Fruit fly (Drosophila melanogaster): ENCODE results near the gene srw.

Gene srw

dm6 chr3L:4310604-4311003, 27.3 kb upstream of the srw start (continued):
- TF ChIP-seq Med (GFP tag) (peak; percentile 65), CG3281 (GFP tag; optimal IDR thresholded peaks at IDR 0.05) (no peak), Blimp-1 (GFP tag; optimal IDR thresholded peaks at IDR 0.05) (no peak), CG4404 (GFP tag; IDR thresholded peaks at IDR 0.05) (no peak), CG6272 (GFP tag; IDR thresholded peaks at IDR 0.05) (no peak), eve (GFP tag; optimal IDR thresholded peaks at IDR 0.05) (peak in 1 of 2 experiments; percentile 49), gem (tag; optimal IDR thresholded peaks at IDR 0.05) (peak; percentile 22), knrl (GFP tag; IDR thresholded peaks at IDR 0.05; ENCODE audit: partially characterized antibody) (no peak), dmrt99B (tag; optimal IDR thresholded peaks at IDR 0.05) (peak; percentile 1), sens (GFP tag) (peak; percentile 61), CG10462 (GFP tag; optimal IDR thresholded peaks at IDR 0.05) (no peak), sim (GFP tag; IDR thresholded peaks at IDR 0.05) (no peak), CG13775 (GFP tag; optimal IDR thresholded peaks at IDR 0.05) (no peak)

- TF ChIP-seq CG30431 (GFP tag; optimal IDR thresholded peaks at IDR 0.05) = no peak
- TF ChIP-seq kni (GFP tag; optimal IDR thresholded peaks at IDR 0.05) = peak; percentile 86
- no peak for TF ChIP-seq Abd-B (GFP tag; optimal IDR thresholded peaks at IDR 0.05)
- no peak for TF ChIP-seq usp (GFP tag; optimal IDR thresholded peaks at IDR 0.05)
- 0 out of 2 replicates have a peak, but pooled peaks have one; percentile 3 for TF ChIP-seq bbx (GFP tag; IDR thresholded peaks at IDR 0.05; ENCODE audit: partially characterized antibody)
- TF ChIP-seq Awh (GFP tag; IDR thresholded peaks at IDR 0.05) = no peak
- TF ChIP-seq crp (GFP tag; optimal IDR thresholded peaks at IDR 0.05) = no peak
- TF ChIP-seq CG17385 (GFP tag; optimal IDR thresholded peaks at IDR 0.05) = no peak
- no peak for TF ChIP-seq Jarid2 (GFP tag; optimal IDR thresholded peaks at IDR 0.05)
- TF ChIP-seq GATAe (GFP tag; conservative IDR thresholded peaks at IDR 0.05) = no peak
- TF ChIP-seq CG12769 (tag; optimal IDR thresholded peaks at IDR 0.05) = peak; percentile 9
- TF ChIP-seq Blimp-1 (GFP tag; optimal IDR thresholded peaks at IDR 0.05) = peak; percentile 78
- no peak for TF ChIP-seq NC2α (GFP tag; optimal IDR thresholded peaks at IDR 0.05)
- peak; percentile 68 for TF ChIP-seq oc (tag; optimal IDR thresholded peaks at IDR 0.05)
- TF ChIP-seq CG4360 (GFP tag; IDR thresholded peaks at IDR 0.05) = no peak
- TF ChIP-seq CG5953 (GFP tag; IDR thresholded peaks at IDR 0.05) = no peak
- no peak for TF ChIP-seq twi (tag; optimal IDR thresholded peaks at IDR 0.05)
- TF ChIP-seq CG7987 (GFP tag; optimal IDR thresholded peaks at IDR 0.05) = no peak
- no peak for TF ChIP-seq MESR4 (GFP tag; optimal IDR thresholded peaks at IDR 0.05)
- TF ChIP-seq unpg (GFP tag; optimal IDR thresholded peaks at IDR 0.05) = no peak
- peak; percentile 55; the same call in 1 of the 2 replicates for TF ChIP-seq vvl (GFP tag; IDR thresholded peaks at IDR 0.05)
- TF ChIP-seq HLH4C (GFP tag; IDR thresholded peaks at IDR 0.05; ENCODE audit: partially characterized antibody) = no peak
- TF ChIP-seq Pdp1 (GFP tag; optimal IDR thresholded peaks at IDR 0.05) = peak in 1 of 2 experiments; percentile 88
- TF ChIP-seq gsb-n (tag; optimal IDR thresholded peaks at IDR 0.05) = peak; percentile 13
- peak in 1 of 2 experiments; percentile 68 for TF ChIP-seq Hr78 (GFP tag; optimal IDR thresholded peaks at IDR 0.05)
- no peak for TF ChIP-seq row (GFP tag; IDR thresholded peaks at IDR 0.05)
- no peak for TF ChIP-seq CG9215 (GFP tag; IDR thresholded peaks at IDR 0.05)
- TF ChIP-seq sd (tag; optimal IDR thresholded peaks at IDR 0.05) = peak; percentile 33
- TF ChIP-seq danr (GFP tag; IDR thresholded peaks at IDR 0.05) = no peak
- peak; percentile 86 for TF ChIP-seq Deaf1 (tag; optimal IDR thresholded peaks at IDR 0.05)
Observed at dm6 chr3L:4307691-4308383, 24.6 kb upstream of the srw start, which contains the start of gene dyl. Gene dyl, minus strand, starts transcription at chr3L:4307718.
